Worm (Caenorhabditis elegans): ENCODE measurements around the gene oac-14.
A peak's percentile ranks its signal among the peaks of the same experiment; 100 is the strongest.

DNA sequence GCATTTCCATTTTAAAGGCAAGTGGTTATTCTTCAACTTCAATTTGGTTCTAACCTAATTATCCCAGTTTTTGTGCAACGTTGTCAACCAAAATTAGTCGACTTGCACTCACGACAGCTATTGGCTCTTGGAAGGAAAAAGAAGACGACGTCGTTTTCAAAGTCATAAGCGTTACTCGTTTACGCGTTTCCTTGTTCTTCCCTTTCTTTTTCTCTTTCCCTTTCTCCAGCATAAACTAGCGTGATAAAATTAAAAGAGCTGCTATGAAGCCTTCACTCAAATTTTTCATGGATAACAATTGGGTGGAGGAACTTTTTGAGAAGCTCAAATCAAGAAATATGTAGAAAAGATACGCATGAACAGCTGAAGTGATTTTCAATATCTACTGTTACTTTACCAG is 21.4 kb upstream of the oac-14 start:
- TF ChIP-seq unc-62 (GFP tag; optimal IDR thresholded peaks at IDR 0.05) (no peak), pha-4 (tag; optimal IDR thresholded peaks at IDR 0.05) (no peak), ces-1 (GFP tag; optimal IDR thresholded peaks at IDR 0.05) (peak; percentile 64), unc-39 (tag; optimal IDR thresholded peaks at IDR 0.05) (no peak), nhr-237 (tag; optimal IDR thresholded peaks at IDR 0.05) (no peak), sptf-1 (tag; optimal IDR thresholded peaks at IDR 0.05) (no peak)
